Worm (Caenorhabditis elegans) whole organism, midembryonic: ENCODE measurements around the gene T02G5.15.

Experiments
- T22C8.4 ChIP-seq: fragments of 200-800 bp; sonication (Bioruptor generic); IDR thresholded peaks from 2 replicates; pipeline ENCODE4 v1.3.6; 2022; ENCODE audit warnings: missing genetic modification characterization, missing compliant biosample characterization
- cog-1 ChIP-seq: sonication (generic microtip); optimal IDR thresholded peaks from 2 replicates; lab custom pipeline; 2016; ENCODE audit warnings: missing genetic modification characterization, missing compliant biosample characterization
- flt-1 ChIP-seq: fragments of 200-800 bp; sonication (Bioruptor generic); IDR thresholded peaks from 2 replicates; pipeline ENCODE4 v1.3.6; 2022; ENCODE audit warnings: missing genetic modification characterization, missing compliant biosample characterization
- klf-2 ChIP-seq: fragments of 200-800 bp; sonication (Bioruptor generic); conservative IDR thresholded peaks from 2 replicates; pipeline ENCODE4 v1.3.6; 2022; ENCODE audit warnings: missing genetic modification reagents, missing genetic modification characterization, missing compliant biosample characterization
- med-1 ChIP-seq: sonication (generic microtip); optimal IDR thresholded peaks from 2 replicates; lab custom pipeline; 2017; ENCODE audit warnings: missing genetic modification characterization, mild to moderate bottlenecking, missing compliant biosample characterization, antibody characterized with exemption, missing genetic modification reagents; ENCODE audit not compliant: insufficient read depth
- ref-1 ChIP-seq: fragments of 200-800 bp; sonication (Bioruptor generic); conservative IDR thresholded peaks from 2 replicates; pipeline ENCODE4 v1.3.6; 2022; ENCODE audit warnings: missing genetic modification reagents, missing genetic modification characterization, missing compliant biosample characterization
- tab-1 ChIP-seq: fragments of 200-800 bp; sonication (Bioruptor generic); IDR thresholded peaks from 2 replicates; pipeline ENCODE4 v1.3.6; 2022; ENCODE audit warnings: missing genetic modification characterization, missing compliant biosample characterization
- ztf-23 ChIP-seq: fragments of 200-800 bp; sonication (Bioruptor generic); IDR thresholded peaks from 2 replicates; pipeline ENCODE4 v1.3.6; 2022; ENCODE audit warnings: missing genetic modification reagents, missing genetic modification characterization, missing compliant biosample characterization
- ztf-29 ChIP-seq: fragments of 200-800 bp; sonication (Bioruptor generic); IDR thresholded peaks from 2 replicates; pipeline ENCODE4 v1.3.6; 2022; ENCODE audit warnings: missing genetic modification reagents, missing genetic modification characterization, missing compliant biosample characterization

- TF ChIP-seq ref-1 (no peak), flt-1 (GFP tag; lab: Robert Waterston, UW) (no peak), klf-2 (no peak), ztf-29 (GFP tag; lab: Robert Waterston, UW) (no peak), cog-1 (tag; lab: Kevin White, UChicago) (no peak), tab-1 (no peak), T22C8.4 (GFP tag; lab: Robert Waterston, UW) (no peak), med-1 (GFP tag; lab: Kevin White, UChicago) (no peak), ztf-23 (GFP tag; lab: Robert Waterston, UW) (no peak)
These were observed 14.3 kb upstream of the T02G5.15 start, which contains the start of gene him-14 for ce11 chrII:7069866-7070265.
